Fruit fly (Drosophila melanogaster) whole organism, embryonic: ENCODE data around the gene Bicra.
A peak's percentile ranks its signal among the peaks of the same experiment; 100 is the strongest.

Source experiments
- Aef1 ChIP-seq: fragments of 200-800 bp; sonication (Bioruptor generic); IDR thresholded peaks from 3 replicates; pipeline ENCODE4 v1.3.6; 2022; ENCODE audit warnings: missing biosample characterization, missing genetic modification characterization
- Antp ChIP-seq: fragments of 200-800 bp; sonication (Bioruptor generic); optimal IDR thresholded peaks from 3 replicates; lab custom pipeline; 2016; ENCODE audit warnings: missing biosample characterization, missing genetic modification characterization
- Asciz ChIP-seq: fragments of 200-800 bp; sonication (Bioruptor generic); optimal IDR thresholded peaks from 2 replicates; lab custom pipeline; 2017; ENCODE audit warnings: missing biosample characterization, mild to moderate bottlenecking, missing genetic modification characterization, missing genetic modification reagents
- Atf-2 ChIP-seq: fragments of 200-800 bp; sonication (Bioruptor generic); optimal IDR thresholded peaks from 2 replicates; lab custom pipeline; 2016; ENCODE audit warnings: missing biosample characterization, missing genetic modification characterization
- CG11695 ChIP-seq: fragments of 200-800 bp; sonication (Bioruptor generic); IDR thresholded peaks from 3 replicates; pipeline ENCODE4 v1.3.6; 2022; ENCODE audit warnings: missing biosample characterization, missing genetic modification characterization
- CG13775 ChIP-seq: fragments of 200-800 bp; sonication (Bioruptor generic); optimal IDR thresholded peaks from 3 replicates; lab custom pipeline; 2017; ENCODE audit warnings: missing biosample characterization, mild to moderate bottlenecking, missing genetic modification characterization
- CG14014 ChIP-seq: fragments of 200-800 bp; sonication (Bioruptor generic); IDR thresholded peaks from 2 replicates; pipeline ENCODE4 v1.3.6; 2022; ENCODE audit warnings: missing biosample characterization, missing genetic modification characterization
- CG15073 ChIP-seq: fragments of 200-800 bp; sonication (Bioruptor generic); optimal IDR thresholded peaks from 2 replicates; lab custom pipeline; 2016; ENCODE audit warnings: missing biosample characterization, missing genetic modification characterization
- CG15696 ChIP-seq: fragments of 200-800 bp; sonication (Bioruptor generic); optimal IDR thresholded peaks from 2 replicates; lab custom pipeline; 2019; ENCODE audit warnings: missing biosample characterization, mild to moderate bottlenecking, missing genetic modification characterization, moderate library complexity
- CG1602 ChIP-seq: fragments of 200-800 bp; sonication (Bioruptor generic); optimal IDR thresholded peaks from 3 replicates; lab custom pipeline; 2016; ENCODE audit warnings: missing biosample characterization, missing genetic modification characterization
- CG17328 ChIP-seq: fragments of 200-800 bp; sonication (Bioruptor generic); IDR thresholded peaks from 2 replicates; pipeline ENCODE4 v1.3.6; 2022; ENCODE audit warnings: missing biosample characterization, missing genetic modification characterization
- CG18476 ChIP-seq: fragments of 200-800 bp; sonication (Bioruptor generic); optimal IDR thresholded peaks from 2 replicates; lab custom pipeline; 2016; ENCODE audit warnings: missing biosample characterization, mild to moderate bottlenecking, missing genetic modification characterization
- CG2129 ChIP-seq: fragments of 200-800 bp; sonication (Bioruptor generic); IDR thresholded peaks from 2 replicates; pipeline ENCODE4 v1.3.6; 2022; ENCODE audit warnings: missing biosample characterization, missing genetic modification characterization; ENCODE audit not compliant: partially characterized antibody
- CG2199 ChIP-seq: fragments of 200-800 bp; sonication (Bioruptor generic); IDR thresholded peaks from 3 replicates; pipeline ENCODE4 v1.3.6; 2022; ENCODE audit warnings: missing biosample characterization, missing genetic modification characterization
- CG2678 ChIP-seq: fragments of 200-800 bp; sonication (Bioruptor generic); optimal IDR thresholded peaks from 3 replicates; lab custom pipeline; 2019; ENCODE audit warnings: missing biosample characterization, mild to moderate bottlenecking, missing genetic modification characterization, moderate library complexity
- CG2712 ChIP-seq: fragments of 200-800 bp; optimal IDR thresholded peaks from 3 replicates; lab custom pipeline; 2019; ENCODE audit warnings: missing biosample characterization, mild to moderate bottlenecking, missing genetic modification characterization, moderate library complexity
- CG2875 ChIP-seq: fragments of 200-800 bp; sonication (Bioruptor generic); optimal IDR thresholded peaks from 2 replicates; lab custom pipeline; 2017; ENCODE audit warnings: missing biosample characterization, mild to moderate bottlenecking, missing genetic modification characterization, missing genetic modification reagents
- CG4404 ChIP-seq: fragments of 200-800 bp; sonication (Bioruptor generic); IDR thresholded peaks from 2 replicates; pipeline ENCODE4 v1.3.6; 2022; ENCODE audit warnings: missing biosample characterization, missing genetic modification characterization
- CG6765 ChIP-seq: fragments of 200-800 bp; sonication (Bioruptor generic); optimal IDR thresholded peaks from 3 replicates; lab custom pipeline; 2017; ENCODE audit warnings: missing biosample characterization, mild to moderate bottlenecking, missing genetic modification characterization
- CG8359 ChIP-seq: fragments of 200-800 bp; sonication (Bioruptor generic); optimal IDR thresholded peaks from 2 replicates; lab custom pipeline; 2017; ENCODE audit warnings: missing biosample characterization, mild to moderate bottlenecking, missing genetic modification characterization, borderline replicate concordance
- CG8944 ChIP-seq: fragments of 200-800 bp; sonication (Bioruptor generic); optimal IDR thresholded peaks from 3 replicates; lab custom pipeline; 2016; ENCODE audit warnings: missing biosample characterization, missing genetic modification characterization
- ERR ChIP-seq: fragments of 200-800 bp; sonication (Bioruptor generic); optimal IDR thresholded peaks from 2 replicates; lab custom pipeline; 2016; ENCODE audit warnings: missing biosample characterization, missing genetic modification characterization
- HLHmδ ChIP-seq: fragments of 200-800 bp; sonication (Bioruptor generic); optimal IDR thresholded peaks from 2 replicates; lab custom pipeline; 2018; ENCODE audit warnings: missing biosample characterization, mild to moderate bottlenecking, missing genetic modification characterization, moderate library complexity
- Hey ChIP-seq: fragments of 200-800 bp; sonication (Bioruptor generic); optimal IDR thresholded peaks from 3 replicates; lab custom pipeline; 2018; ENCODE audit warnings: missing biosample characterization, mild to moderate bottlenecking, missing genetic modification characterization
- Hmx ChIP-seq: fragments of 200-800 bp; sonication (Bioruptor generic); optimal IDR thresholded peaks from 2 replicates; lab custom pipeline; 2016; ENCODE audit warnings: missing biosample characterization, missing genetic modification characterization
- Hsf ChIP-seq: fragments of 200-800 bp; sonication (Bioruptor generic); optimal IDR thresholded peaks from 3 replicates; lab custom pipeline; 2016; ENCODE audit warnings: missing biosample characterization, missing genetic modification characterization
- Lim3 ChIP-seq: fragments of 200-800 bp; sonication (Bioruptor generic); IDR thresholded peaks from 2 replicates; pipeline ENCODE4 v1.3.6; 2022; ENCODE audit warnings: missing biosample characterization, missing genetic modification characterization
- Oaz ChIP-seq: fragments of 200-800 bp; sonication (Bioruptor generic); IDR thresholded peaks from 2 replicates; pipeline ENCODE4 v1.3.6; 2022; ENCODE audit warnings: missing biosample characterization, missing genetic modification characterization
- Ptx1 ChIP-seq: fragments of 200-800 bp; sonication (Bioruptor generic); IDR thresholded peaks from 2 replicates; pipeline ENCODE4 v1.3.6; 2022; ENCODE audit warnings: missing biosample characterization, missing genetic modification characterization
- TFAM ChIP-seq: fragments of 200-800 bp; sonication (Bioruptor generic); optimal IDR thresholded peaks from 2 replicates; lab custom pipeline; 2017; ENCODE audit warnings: missing biosample characterization, missing genetic modification characterization, inconsistent platforms
- ci ChIP-seq: fragments of 200-800 bp; sonication (Bioruptor generic); IDR thresholded peaks from 3 replicates; pipeline ENCODE4 v1.3.6; 2022; ENCODE audit warnings: missing biosample characterization, missing genetic modification characterization
- dysf ChIP-seq: fragments of 200-800 bp; sonication (Bioruptor generic); IDR thresholded peaks from 3 replicates; pipeline ENCODE4 v1.3.6; 2022; ENCODE audit warnings: missing biosample characterization, missing genetic modification characterization
- ewg ChIP-seq: fragments of 200-800 bp; sonication (Bioruptor generic); optimal IDR thresholded peaks from 3 replicates; lab custom pipeline; 2017; ENCODE audit warnings: mild to moderate bottlenecking, missing biosample characterization, missing genetic modification reagents, missing genetic modification characterization
- exex ChIP-seq: fragments of 200-800 bp; sonication (Bioruptor generic); optimal IDR thresholded peaks from 4 replicates; lab custom pipeline; 2018; ENCODE audit warnings: missing biosample characterization, mild to moderate bottlenecking, missing genetic modification characterization, moderate library complexity
- eyg ChIP-seq: fragments of 200-800 bp; sonication (Bioruptor generic); optimal IDR thresholded peaks from 3 replicates; lab custom pipeline; 2016; ENCODE audit warnings: missing biosample characterization, missing genetic modification characterization
- ftz-f1 ChIP-seq: fragments of 200-800 bp; sonication (Bioruptor generic); optimal IDR thresholded peaks from 2 replicates; lab custom pipeline; 2016; ENCODE audit warnings: missing biosample characterization, missing genetic modification characterization
- gce ChIP-seq: fragments of 200-800 bp; sonication (Bioruptor generic); IDR thresholded peaks from 3 replicates; pipeline ENCODE4 v1.3.6; 2022; ENCODE audit warnings: missing biosample characterization, missing genetic modification characterization
- gfzf ChIP-seq: fragments of 200-800 bp; sonication (Bioruptor generic); optimal IDR thresholded peaks from 2 replicates; lab custom pipeline; 2016; ENCODE audit warnings: missing biosample characterization, mild to moderate bottlenecking, missing genetic modification characterization, moderate library complexity
- gsb ChIP-seq: fragments of 200-800 bp; sonication (Bioruptor generic); IDR thresholded peaks from 2 replicates; pipeline ENCODE4 v1.3.6; 2022; ENCODE audit warnings: missing biosample characterization, missing genetic modification characterization
- her ChIP-seq: fragments of 200-800 bp; sonication (Bioruptor generic); optimal IDR thresholded peaks from 2 replicates; lab custom pipeline; 2016; ENCODE audit warnings: missing biosample characterization, missing genetic modification characterization
- hkb ChIP-seq, 2 experiments: fragments of 200-800 bp in 1 of 2; fragments of >200 bp in 1 of 2; sonication (Bioruptor generic) in 1 of 2; IDR thresholded peaks in 1 of 2; optimal IDR thresholded peaks in 1 of 2; 2 replicates each; pipeline versions ENCODE4 v1.3.6 to Lab custom; 2017 to 2022; ENCODE audit warnings: missing biosample characterization in 1 of 2, missing genetic modification characterization in 1 of 2
- jumu ChIP-seq: fragments of 200-800 bp; sonication (Bioruptor generic); optimal IDR thresholded peaks from 3 replicates; lab custom pipeline; 2016; ENCODE audit warnings: missing biosample characterization, missing genetic modification characterization
- lab ChIP-seq: fragments of 200-800 bp; sonication (Bioruptor generic); optimal IDR thresholded peaks from 3 replicates; lab custom pipeline; 2017; ENCODE audit warnings: missing biosample characterization, missing genetic modification characterization, mild to moderate bottlenecking, moderate library complexity, missing genetic modification reagents
- lbe ChIP-seq: fragments of 200-800 bp; sonication (Bioruptor generic); optimal IDR thresholded peaks from 2 replicates; lab custom pipeline; 2016; ENCODE audit warnings: missing biosample characterization, mild to moderate bottlenecking, missing genetic modification characterization
- luna ChIP-seq: fragments of 200-800 bp; sonication (Bioruptor generic); optimal IDR thresholded peaks from 2 replicates; lab custom pipeline; 2016; ENCODE audit warnings: missing biosample characterization, missing genetic modification characterization
- onecut ChIP-seq: fragments of 200-800 bp; sonication (Bioruptor generic); IDR thresholded peaks from 2 replicates; pipeline ENCODE4 v1.3.6; 2022; ENCODE audit warnings: missing biosample characterization, missing genetic modification characterization
- rib ChIP-seq: fragments of 200-800 bp; sonication (Bioruptor generic); IDR thresholded peaks from 2 replicates; pipeline ENCODE4 v1.3.6; 2022; ENCODE audit warnings: missing biosample characterization, missing genetic modification characterization
- sna ChIP-seq: fragments of 200-800 bp; sonication (Bioruptor generic); IDR thresholded peaks from 2 replicates; pipeline ENCODE4 v1.3.6; 2022; ENCODE audit warnings: missing biosample characterization, missing genetic modification characterization; ENCODE audit not compliant: partially characterized antibody
- sob ChIP-seq: fragments of 200-800 bp; sonication (Bioruptor generic); IDR thresholded peaks from 2 replicates; pipeline ENCODE4 v1.3.6; 2022; ENCODE audit warnings: missing biosample characterization, missing genetic modification characterization
- sqz ChIP-seq: fragments of 200-800 bp; sonication (Bioruptor generic); optimal IDR thresholded peaks from 3 replicates; lab custom pipeline; 2018; ENCODE audit warnings: missing biosample characterization, mild to moderate bottlenecking, missing genetic modification characterization
- trem ChIP-seq: fragments of 200-800 bp; optimal IDR thresholded peaks from 3 replicates; lab custom pipeline; 2019; ENCODE audit warnings: missing biosample characterization, mild to moderate bottlenecking, missing genetic modification characterization, moderate library complexity
- z ChIP-seq: fragments of 200-800 bp; sonication (Bioruptor generic); IDR thresholded peaks from 3 replicates; pipeline ENCODE4 v1.3.6; 2022; ENCODE audit warnings: missing biosample characterization, missing genetic modification characterization

Gene Bicra

DNA sequence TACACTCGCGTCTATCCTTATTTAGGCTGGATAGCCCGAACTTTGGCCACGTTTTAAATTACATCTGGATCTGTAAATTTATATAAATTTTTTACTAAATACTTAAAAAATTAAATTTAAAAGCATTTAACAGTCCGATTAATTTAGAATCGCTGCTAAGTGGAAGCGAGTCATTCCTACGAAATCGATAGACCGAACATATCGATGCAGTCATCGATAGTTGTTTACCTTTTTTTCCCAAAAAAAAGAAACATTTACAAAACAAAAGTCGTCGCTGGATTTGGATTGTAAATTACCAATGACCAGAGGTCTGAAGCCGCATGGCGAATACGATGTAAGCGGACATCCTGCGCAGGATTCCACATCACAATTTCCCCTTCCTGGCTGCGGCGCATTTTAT lies 7.1 kb upstream of the Bicra start, which contains the start of gene Sirt7 (continued):
- TF ChIP-seq Hsf (GFP tag; lab: Kevin White, UChicago) (no peak), lbe (GFP tag; lab: Kevin White, UChicago) (peak; percentile 49), Ptx1 (GFP tag; lab: Robert Waterston, UW) (no peak), CG8359 (GFP tag; lab: Kevin White, UChicago) (no peak), gce (GFP tag; lab: Robert Waterston, UW) (no peak), sob (GFP tag; lab: Robert Waterston, UW) (no peak), z (no peak), TFAM (GFP tag; lab: Kevin White, UChicago) (no peak), Asciz (GFP tag; lab: Kevin White, UChicago) (no peak), eyg (GFP tag; lab: Kevin White, UChicago) (no peak), Aef1 (GFP tag; lab: Robert Waterston, UW) (no peak), CG6765 (GFP tag; lab: Kevin White, UChicago) (no peak), jumu (GFP tag; lab: Kevin White, UChicago) (no peak), Oaz (GFP tag; lab: Robert Waterston, UW) (no peak), Antp (no peak), HLHmδ (GFP tag; lab: Kevin White, UChicago) (no peak), lab (GFP tag; lab: Kevin White, UChicago) (no peak), CG18476 (GFP tag; lab: Kevin White, UChicago) (no peak), luna (GFP tag; lab: Kevin White, UChicago) (no peak), CG8944 (GFP tag; lab: Kevin White, UChicago) (no peak), dysf (GFP tag; lab: Robert Waterston, UW) (no peak), CG15073 (GFP tag; lab: Kevin White, UChicago) (no peak), hkb (optimal IDR thresholded peaks at IDR 0.05; lab: Kevin White, UChicago) (no peak), hkb (GFP tag; IDR thresholded peaks at IDR 0.05; lab: Robert Waterston, UW) (no peak), trem (tag; lab: Kevin White, UChicago) (peak; percentile 30), onecut (no peak), ERR (GFP tag; lab: Kevin White, UChicago) (no peak), gsb (GFP tag; lab: Robert Waterston, UW) (no peak), exex (tag; lab: Kevin White, UChicago) (peak; percentile 19), Lim3 (GFP tag; lab: Robert Waterston, UW) (no peak), sna (GFP tag; lab: Robert Waterston, UW) (peak; percentile 94), Hey (no peak), CG2712 (tag; lab: Kevin White, UChicago) (no peak), CG2199 (GFP tag; lab: Robert Waterston, UW) (no peak), CG2875 (GFP tag; lab: Kevin White, UChicago) (no peak), ewg (no peak), CG14014 (GFP tag; lab: Robert Waterston, UW) (no peak), CG2129 (peak; percentile 93), CG11695 (GFP tag; lab: Robert Waterston, UW) (no peak), Atf-2 (GFP tag; lab: Kevin White, UChicago) (no peak), ftz-f1 (GFP tag; lab: Kevin White, UChicago) (no peak), Hmx (GFP tag; lab: Kevin White, UChicago) (no peak), CG4404 (GFP tag; lab: Robert Waterston, UW) (no peak), her (GFP tag; lab: Kevin White, UChicago) (no peak), gfzf (GFP tag; lab: Kevin White, UChicago) (no peak), CG17328 (no peak), CG15696 (tag; lab: Kevin White, UChicago) (no peak), CG2678 (no peak), sqz (GFP tag; lab: Kevin White, UChicago) (no peak), ci (GFP tag; lab: Robert Waterston, UW) (no peak), CG1602 (GFP tag; lab: Kevin White, UChicago) (no peak), CG13775 (GFP tag; lab: Kevin White, UChicago) (no peak), rib (GFP tag; lab: Robert Waterston, UW) (no peak)
